Worm (Caenorhabditis elegans): ENCODE data around the gene C29E4.17.
A peak's percentile ranks its signal among the peaks of the same experiment; 100 is the strongest.

The C29E4.17 gene

DNA sequence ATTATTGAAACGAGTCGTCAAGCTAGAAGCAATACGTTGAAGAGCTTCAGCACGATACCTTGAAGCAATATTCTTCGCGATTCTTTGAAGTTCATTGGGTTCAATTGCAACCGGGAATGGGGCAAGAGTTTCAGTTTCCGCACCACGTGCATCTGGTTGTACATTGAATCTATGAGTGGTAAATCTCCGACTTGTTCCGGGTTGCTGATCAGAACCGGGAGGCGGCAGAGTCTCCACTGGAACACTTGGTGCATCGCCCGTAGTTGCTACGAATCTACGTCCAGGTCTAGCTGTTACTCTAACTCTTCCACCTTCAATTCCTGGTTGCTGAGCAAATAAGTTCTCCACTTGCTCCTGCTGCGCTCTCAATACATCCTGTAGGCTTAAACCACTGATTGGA lies 33.3 kb upstream of the C29E4.17 start:
- no peak for TF ChIP-seq unc-98 (GFP tag; IDR thresholded peaks at IDR 0.05)
- no peak for TF ChIP-seq efl-1 (optimal IDR thresholded peaks at IDR 0.05)
- TF ChIP-seq efl-1 (GFP tag; optimal IDR thresholded peaks at IDR 0.05 in 1 of 2): peak in 1 of 2 experiments; percentile 91

DNA sequence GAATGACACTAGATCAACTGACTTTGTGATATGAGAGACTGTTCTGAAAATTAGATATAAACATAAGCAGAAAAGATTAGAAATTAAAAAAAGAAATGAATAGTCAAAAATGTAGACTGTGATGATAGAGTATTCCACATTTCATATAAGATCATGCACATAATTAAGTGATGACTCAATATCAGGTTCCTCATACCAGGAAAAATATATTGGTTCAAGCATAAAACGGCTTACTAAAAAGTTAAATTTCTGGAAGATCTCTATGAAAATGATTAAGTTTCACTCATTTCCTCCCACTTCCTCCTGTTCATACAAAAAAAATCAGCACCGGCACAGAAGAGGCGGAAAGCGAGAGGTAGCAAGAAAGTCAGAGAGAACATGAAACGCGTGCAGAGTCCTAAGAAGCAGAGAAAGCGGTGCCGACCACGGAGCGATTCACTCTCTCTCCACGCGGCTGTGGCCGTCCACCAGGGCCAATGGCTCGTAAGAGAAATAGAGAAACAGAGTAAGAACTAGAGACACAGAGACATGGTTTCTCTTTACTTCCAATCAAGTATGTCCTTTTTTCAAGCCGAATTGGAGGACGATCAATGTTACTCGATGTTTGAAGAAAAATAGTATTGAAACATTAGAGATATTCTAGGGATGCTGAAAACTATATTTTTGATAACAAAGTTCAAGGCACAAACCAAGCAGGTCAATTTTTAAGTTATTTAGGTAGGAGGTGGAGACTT lies 30.6 kb upstream of the C29E4.17 start, which contains the start of the genes ZK688.5 and fahd-1:
Gene ZK688.5 (minus strand): TSS at position 51 of the 734 bp plus-strand sequence.
Gene fahd-1 (plus strand): TSS at position 684 of the 734 bp plus-strand sequence.
- no peak for TF ChIP-seq tlp-1 (tag; optimal IDR thresholded peaks at IDR 0.05)
- peak; percentile 57 for TF ChIP-seq nhr-19 (GFP tag; conservative IDR thresholded peaks at IDR 0.05)
- TF ChIP-seq swsn-7 (tag; optimal IDR thresholded peaks at IDR 0.05): peak; percentile 76
- TF ChIP-seq skn-1 (tag; optimal IDR thresholded peaks at IDR 0.05): peak; percentile 76
- TF ChIP-seq pag-3 (tag; optimal IDR thresholded peaks at IDR 0.05; ENCODE audit: borderline replicate concordance, insufficient read depth): no peak
- TF ChIP-seq snpc-4 (tag; optimal IDR thresholded peaks at IDR 0.05): peak; percentile 51
- peak in 2 of 6 experiments; percentile 41 to 48 for TF ChIP-seq elt-3 (tag; optimal IDR thresholded peaks at IDR 0.05)
- peak; percentile 70 for TF ChIP-seq mep-1 (tag; optimal IDR thresholded peaks at IDR 0.05)
- peak; percentile 46 for TF ChIP-seq jun-1 (tag; optimal IDR thresholded peaks at IDR 0.05)
- TF ChIP-seq efl-1 (optimal IDR thresholded peaks at IDR 0.05): peak; percentile 72 to 77
- TF ChIP-seq efl-1 (GFP tag; optimal IDR thresholded peaks at IDR 0.05 in 1 of 2): peak; percentile 27 to 94
- TF ChIP-seq nhr-12 (tag; optimal IDR thresholded peaks at IDR 0.05): no peak
- peak; percentile 71 for TF ChIP-seq rnt-1 (tag; optimal IDR thresholded peaks at IDR 0.05)
- TF ChIP-seq nhr-237 (tag; optimal IDR thresholded peaks at IDR 0.05): peak; percentile 10
- peak; percentile 43 to 50 (median 49) for TF ChIP-seq dpl-1 (GFP tag; optimal IDR thresholded peaks at IDR 0.05)
- TF ChIP-seq fkh-8 (tag; optimal IDR thresholded peaks at IDR 0.05): peak; percentile 54
- TF ChIP-seq hlh-17 (GFP tag; optimal IDR thresholded peaks at IDR 0.05; ENCODE audit: borderline replicate concordance): no peak
- TF ChIP-seq ceh-8 (GFP tag; optimal IDR thresholded peaks at IDR 0.05): peak; percentile 4
- peak; percentile 92 for TF ChIP-seq blmp-1 (tag; optimal IDR thresholded peaks at IDR 0.05)
- TF ChIP-seq egl-13 (tag; optimal IDR thresholded peaks at IDR 0.05): no peak
- TF ChIP-seq xbp-1 (tag; optimal IDR thresholded peaks at IDR 0.05): peak; percentile 55
- no peak for TF ChIP-seq ets-5 (GFP tag; IDR thresholded peaks at IDR 0.05)
- peak; percentile 21 for TF ChIP-seq elt-2 (tag; optimal IDR thresholded peaks at IDR 0.05)
- TF ChIP-seq ama-1 (optimal IDR thresholded peaks at IDR 0.05): no peak
- no peak for TF ChIP-seq aha-1 (tag; optimal IDR thresholded peaks at IDR 0.05)
- TF ChIP-seq nhr-90 (tag; optimal IDR thresholded peaks at IDR 0.05; ENCODE audit: poor library complexity): peak; percentile 49
- TF ChIP-seq hlh-4 (tag; optimal IDR thresholded peaks at IDR 0.05): no peak
- peak; percentile 72 for TF ChIP-seq nhr-20 (tag; optimal IDR thresholded peaks at IDR 0.05)
- no peak for TF ChIP-seq ceh-90 (tag; optimal IDR thresholded peaks at IDR 0.05)
- peak; percentile 49 for TF ChIP-seq nhr-77 (tag; optimal IDR thresholded peaks at IDR 0.05)
- TF ChIP-seq F16B12.6 (tag; optimal IDR thresholded peaks at IDR 0.05): peak; percentile 41
- peak; percentile 35; the same call in 1 of the 2 replicates for TF ChIP-seq isw-1 (GFP tag; IDR thresholded peaks at IDR 0.05)
- TF ChIP-seq lin-15B (tag; optimal IDR thresholded peaks at IDR 0.05): no peak
- peak in 1 of 2 experiments; percentile 82 for TF ChIP-seq mdl-1 (tag; optimal IDR thresholded peaks at IDR 0.05)
- TF ChIP-seq snu-23 (GFP tag; optimal IDR thresholded peaks at IDR 0.05): peak; percentile 81
- TF ChIP-seq nhr-85 (tag): peak; percentile 79
- TF ChIP-seq sptf-1 (tag; optimal IDR thresholded peaks at IDR 0.05): no peak
- TF ChIP-seq ztf-4 (tag; optimal IDR thresholded peaks at IDR 0.05): peak; percentile 34
- no peak for TF ChIP-seq unc-130 (tag; optimal IDR thresholded peaks at IDR 0.05)
- TF ChIP-seq lin-35 (GFP tag; optimal IDR thresholded peaks at IDR 0.05): peak; percentile 70 to 71
- TF ChIP-seq dsc-1 (tag; optimal IDR thresholded peaks at IDR 0.05): peak; percentile 39
- TF ChIP-seq ces-1 (GFP tag; optimal IDR thresholded peaks at IDR 0.05): no peak
- no peak for TF ChIP-seq lin-39 (tag; optimal IDR thresholded peaks at IDR 0.05)
- TF ChIP-seq C04F5.9 (tag; optimal IDR thresholded peaks at IDR 0.05): no peak
- peak; percentile 34 for TF ChIP-seq unc-86 (tag; optimal IDR thresholded peaks at IDR 0.05)
- TF ChIP-seq pqm-1 (tag; optimal IDR thresholded peaks at IDR 0.05): no peak
- peak; percentile 70 for TF ChIP-seq nhr-47 (tag; optimal IDR thresholded peaks at IDR 0.05)
- TF ChIP-seq lin-14 (GFP tag; optimal IDR thresholded peaks at IDR 0.05): peak; percentile 91
- peak; percentile 83 for TF ChIP-seq nhr-71 (tag; optimal IDR thresholded peaks at IDR 0.05)

All from whole organism, L1 larva.